Comparison of ENCODE assay signal across 5 fruit fly cellular contexts in genomic region chr2L:13548786-13549780, dm6.
TF ChIP-seq lines count a peak whose summit lies in the region.

Gene B4, minus strand, starts transcription at chr2L:13549328.

TF ChIP-seq in whole organism, adult, 20 proteins besides CTCF, POLR2A, EP300 and RAD21 (continued from another document):
- TF ChIP-seq CG33017 (tag; optimal IDR thresholded peaks at IDR 0.05; lab: Kevin White, UChicago) (no peak), CG12768 (GFP tag; optimal IDR thresholded peaks at IDR 0.05; lab: Kevin White, UChicago) (peak; percentile 15)
TF ChIP-seq in whole organism, adult: peak in this region for 12.

TF ChIP-seq in whole organism, embryonic, 481 proteins besides CTCF, POLR2A, EP300 and RAD21 (continued from another document and continues in another):
- TF ChIP-seq CkIIα-i1 (GFP tag; IDR thresholded peaks at IDR 0.05; lab: Robert Waterston, UW) (no peak), CG11560 (tag; IDR thresholded peaks at IDR 0.05; lab: Robert Waterston, UW) (no peak), caup (GFP tag; optimal IDR thresholded peaks at IDR 0.05; lab: Kevin White, UChicago; ENCODE audit: severe bottlenecking) (peak; percentile 70), CG4282 (GFP tag; optimal IDR thresholded peaks at IDR 0.05; lab: Kevin White, UChicago) (no peak), bcd (GFP tag; optimal IDR thresholded peaks at IDR 0.05; lab: Kevin White, UChicago) (no peak), ase (GFP tag; IDR thresholded peaks at IDR 0.05; lab: Robert Waterston, UW) (no peak), dati (GFP tag; IDR thresholded peaks at IDR 0.05; lab: Robert Waterston, UW) (no peak), CG34422 (GFP tag; IDR thresholded peaks at IDR 0.05; lab: Robert Waterston, UW) (peak; percentile 76; the same call in 2 of the 3 replicates), nmo (GFP tag; optimal IDR thresholded peaks at IDR 0.05; lab: Kevin White, UChicago) (no peak), tap (tag; optimal IDR thresholded peaks at IDR 0.05; lab: Kevin White, UChicago) (peak; percentile 27), CG3065 (GFP tag; optimal IDR thresholded peaks at IDR 0.05; lab: Kevin White, UChicago) (no peak), CG15479 (GFP tag; optimal IDR thresholded peaks at IDR 0.05; lab: Kevin White, UChicago) (peak; percentile 53), CG4360 (GFP tag; IDR thresholded peaks at IDR 0.05; lab: Robert Waterston, UW) (peak; percentile 46; the same call in 1 of the 2 replicates), peb (GFP tag; IDR thresholded peaks at IDR 0.05; lab: Robert Waterston, UW) (no peak), CG2116 (GFP tag; optimal IDR thresholded peaks at IDR 0.05; lab: Kevin White, UChicago) (peak; percentile 55), pfk (GFP tag; optimal IDR thresholded peaks at IDR 0.05; lab: Kevin White, UChicago) (peak; percentile 6), ttk (GFP tag; IDR thresholded peaks at IDR 0.05; lab: Robert Waterston, UW) (0 out of 2 replicates have a peak, but pooled peaks have one; percentile 37), Mad (GFP tag; optimal IDR thresholded peaks at IDR 0.05; lab: Kevin White, UChicago) (no peak), hkb (optimal IDR thresholded peaks at IDR 0.05; lab: Kevin White, UChicago) (peak; percentile 34), hkb (GFP tag; IDR thresholded peaks at IDR 0.05; lab: Robert Waterston, UW) (peak; percentile 51), pum (GFP tag; optimal IDR thresholded peaks at IDR 0.05; lab: Kevin White, UChicago) (no peak), BtbVII (GFP tag; optimal IDR thresholded peaks at IDR 0.05; lab: Kevin White, UChicago) (peak; percentile 55), Ssrp (tag; optimal IDR thresholded peaks at IDR 0.05; lab: Kevin White, UChicago) (no peak), bab2 (GFP tag; optimal IDR thresholded peaks at IDR 0.05; lab: Kevin White, UChicago) (no peak), hb (GFP tag; IDR thresholded peaks at IDR 0.05; lab: Robert Waterston, UW; ENCODE audit: partially characterized antibody) (no peak), CG12071 (GFP tag; optimal IDR thresholded peaks at IDR 0.05; lab: Kevin White, UChicago) (peak; percentile 72), crol (GFP tag; IDR thresholded peaks at IDR 0.05; lab: Robert Waterston, UW) (peak; percentile 1; the same call in 1 of the 2 replicates), Sin3A (optimal IDR thresholded peaks at IDR 0.05; lab: Kevin White, UChicago) (peak; percentile 68), Xbp1 (GFP tag; optimal IDR thresholded peaks at IDR 0.05; lab: Kevin White, UChicago) (no peak), p53 (GFP tag; optimal IDR thresholded peaks at IDR 0.05; lab: Kevin White, UChicago) (peak; percentile 10), ara (GFP tag; IDR thresholded peaks at IDR 0.05; lab: Robert Waterston, UW) (no peak), CG11247 (GFP tag; IDR thresholded peaks at IDR 0.05; lab: Robert Waterston, UW) (no peak)

TF ChIP-seq in whole organism, prepupa, 60 proteins besides CTCF, POLR2A, EP300 and RAD21 (continued from another document and continues in another):
- TF ChIP-seq CG6808 (GFP tag; optimal IDR thresholded peaks at IDR 0.05; lab: Kevin White, UChicago) (peak; percentile 55), CG8119 (GFP tag; IDR thresholded peaks at IDR 0.05; lab: Robert Waterston, UW) (peak; percentile 71), CG6854 (GFP tag; optimal IDR thresholded peaks at IDR 0.05; lab: Kevin White, UChicago) (peak; percentile 59), CG6163 (GFP tag; IDR thresholded peaks at IDR 0.05; lab: Robert Waterston, UW) (peak; percentile 57; the same call in 2 of the 3 replicates), CG31627 (GFP tag; optimal IDR thresholded peaks at IDR 0.05; lab: Kevin White, UChicago) (peak; percentile 11), acj6 (GFP tag; optimal IDR thresholded peaks at IDR 0.05; lab: Kevin White, UChicago) (peak; percentile 7), dsx (GFP tag; optimal IDR thresholded peaks at IDR 0.05; lab: Kevin White, UChicago; ENCODE audit: poor library complexity, severe bottlenecking) (peak; percentile 21), ss (GFP tag; optimal IDR thresholded peaks at IDR 0.05; lab: Kevin White, UChicago) (peak; percentile 86 to 92), CG9139 (GFP tag; optimal IDR thresholded peaks at IDR 0.05; lab: Kevin White, UChicago) (peak; percentile 49), esn (GFP tag; optimal IDR thresholded peaks at IDR 0.05; lab: Kevin White, UChicago) (peak; percentile 10), CG8319 (GFP tag; optimal IDR thresholded peaks at IDR 0.05; lab: Kevin White, UChicago) (no peak), Sox15 (GFP tag; optimal IDR thresholded peaks at IDR 0.05; lab: Kevin White, UChicago) (peak; percentile 6), CG10631 (GFP tag; optimal IDR thresholded peaks at IDR 0.05; lab: Kevin White, UChicago) (no peak), net (GFP tag; optimal IDR thresholded peaks at IDR 0.05; lab: Kevin White, UChicago) (peak; percentile 42), CG1621 (tag; optimal IDR thresholded peaks at IDR 0.05; lab: Kevin White, UChicago) (peak; percentile 49), CG11762 (GFP tag; optimal IDR thresholded peaks at IDR 0.05; lab: Kevin White, UChicago; ENCODE audit: insufficient read depth) (no peak), CG10669 (GFP tag; optimal IDR thresholded peaks at IDR 0.05; lab: Kevin White, UChicago) (peak; percentile 39), Ets96B (tag; optimal IDR thresholded peaks at IDR 0.05; lab: Kevin White, UChicago) (peak; percentile 46), Gug (GFP tag; IDR thresholded peaks at IDR 0.05; lab: Robert Waterston, UW) (peak; percentile 8; the same call in 1 of the 2 replicates), CG11294 (GFP tag; IDR thresholded peaks at IDR 0.05; lab: Robert Waterston, UW) (0 out of 2 replicates have a peak, but pooled peaks have one; percentile 7), Eip93F (GFP tag; optimal IDR thresholded peaks at IDR 0.05; lab: Kevin White, UChicago) (peak; percentile 7), svp (GFP tag; lab: Kevin White, UChicago) (peak; percentile 55), Hr39 (GFP tag; optimal IDR thresholded peaks at IDR 0.05; lab: Kevin White, UChicago) (peak; percentile 22), CG3919 (GFP tag; optimal IDR thresholded peaks at IDR 0.05; lab: Kevin White, UChicago) (peak; percentile 37), Eip75B (GFP tag; optimal IDR thresholded peaks at IDR 0.05; lab: Kevin White, UChicago) (no peak), CG34406 (GFP tag; optimal IDR thresholded peaks at IDR 0.05; lab: Kevin White, UChicago) (no peak), OdsH (GFP tag; optimal IDR thresholded peaks at IDR 0.05; lab: Kevin White, UChicago) (no peak), CG3032 (tag; optimal IDR thresholded peaks at IDR 0.05; lab: Kevin White, UChicago) (peak; percentile 26), vri (GFP tag; optimal IDR thresholded peaks at IDR 0.05; lab: Kevin White, UChicago) (peak; percentile 22), Ets21C (GFP tag; optimal IDR thresholded peaks at IDR 0.05; lab: Kevin White, UChicago) (no peak), dac (GFP tag; optimal IDR thresholded peaks at IDR 0.05; lab: Kevin White, UChicago) (no peak), fd85E (GFP tag; optimal IDR thresholded peaks at IDR 0.05; lab: Kevin White, UChicago) (no peak), Smox (GFP tag; optimal IDR thresholded peaks at IDR 0.05; lab: Kevin White, UChicago) (no peak)

TF ChIP-seq in whole organism, pupa, 21 proteins besides CTCF, POLR2A, EP300 and RAD21 (continued from another document):
- peak; percentile 40; the same call in 1 of the 2 replicates for TF ChIP-seq CG12605 (GFP tag; IDR thresholded peaks at IDR 0.05; lab: Robert Waterston, UW)

TF ChIP-seq in whole organism, wandering third instar larva, 38 proteins besides CTCF, POLR2A, EP300 and RAD21 (continued from another document):
- TF ChIP-seq rgr (GFP tag; optimal IDR thresholded peaks at IDR 0.05; lab: Kevin White, UChicago) (peak; percentile 56), OdsH (GFP tag; optimal IDR thresholded peaks at IDR 0.05; lab: Kevin White, UChicago) (no peak), CG9705 (GFP tag; optimal IDR thresholded peaks at IDR 0.05; lab: Kevin White, UChicago) (no peak), dsf (GFP tag; optimal IDR thresholded peaks at IDR 0.05; lab: Kevin White, UChicago; ENCODE audit: borderline replicate concordance) (no peak), lola (GFP tag; optimal IDR thresholded peaks at IDR 0.05; lab: Kevin White, UChicago) (no peak), pan (optimal IDR thresholded peaks at IDR 0.05; lab: Kevin White, UChicago) (no peak), dl (GFP tag; optimal IDR thresholded peaks at IDR 0.05; lab: Kevin White, UChicago; ENCODE audit: insufficient read depth in 1 of 2, partially characterized antibody in 2 of 2) (peak; percentile 32 to 36), Vsx2 (GFP tag; optimal IDR thresholded peaks at IDR 0.05; lab: Kevin White, UChicago; ENCODE audit: partially characterized antibody) (peak; percentile 61), dmrt93B (GFP tag; optimal IDR thresholded peaks at IDR 0.05; lab: Kevin White, UChicago) (no peak), jim (GFP tag; optimal IDR thresholded peaks at IDR 0.05; lab: Kevin White, UChicago) (peak; percentile 72), Hr83 (GFP tag; optimal IDR thresholded peaks at IDR 0.05; lab: Kevin White, UChicago; ENCODE audit: poor library complexity, severe bottlenecking) (peak; percentile 87), Sp1 (GFP tag; optimal IDR thresholded peaks at IDR 0.05; lab: Kevin White, UChicago) (peak; percentile 30), Abd-B (GFP tag; optimal IDR thresholded peaks at IDR 0.05; lab: Kevin White, UChicago) (no peak)
TF ChIP-seq in whole organism, wandering third instar larva: peak in this region for 17.
